Worm (Caenorhabditis elegans): ENCODE results near the gene F52H2.1.
A peak's percentile ranks its signal among the peaks of the same experiment; 100 is the strongest.

The F52H2.1 gene

DNA sequence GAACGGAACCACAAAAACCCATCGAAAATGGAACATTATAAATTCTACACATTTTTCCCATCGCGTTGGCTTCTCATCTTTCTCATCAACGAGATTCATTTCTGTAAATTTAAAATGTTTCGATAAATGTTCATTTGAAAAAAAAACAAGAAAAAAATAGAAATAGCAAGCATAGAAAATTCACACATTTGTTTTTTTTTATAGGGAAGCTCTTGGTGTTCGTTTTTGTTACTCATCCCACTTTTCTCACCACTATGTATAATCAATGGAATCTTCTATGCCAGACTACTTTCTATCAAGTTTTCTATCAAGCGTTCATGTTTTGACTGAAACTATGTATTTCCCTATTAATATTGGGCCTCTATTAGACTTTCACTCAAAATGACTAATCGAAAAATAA is 8.9 kb upstream of the F52H2.1 start, which contains the start of gene dhcr-24:
dhcr-24 (minus strand) TSS at position 101 of the 400 bp plus-strand sequence.
- TF ChIP-seq nhr-11 (tag; optimal IDR thresholded peaks at IDR 0.05) (no peak), ceh-32 (tag; optimal IDR thresholded peaks at IDR 0.05; ENCODE audit: poor library complexity) (no peak)

DNA sequence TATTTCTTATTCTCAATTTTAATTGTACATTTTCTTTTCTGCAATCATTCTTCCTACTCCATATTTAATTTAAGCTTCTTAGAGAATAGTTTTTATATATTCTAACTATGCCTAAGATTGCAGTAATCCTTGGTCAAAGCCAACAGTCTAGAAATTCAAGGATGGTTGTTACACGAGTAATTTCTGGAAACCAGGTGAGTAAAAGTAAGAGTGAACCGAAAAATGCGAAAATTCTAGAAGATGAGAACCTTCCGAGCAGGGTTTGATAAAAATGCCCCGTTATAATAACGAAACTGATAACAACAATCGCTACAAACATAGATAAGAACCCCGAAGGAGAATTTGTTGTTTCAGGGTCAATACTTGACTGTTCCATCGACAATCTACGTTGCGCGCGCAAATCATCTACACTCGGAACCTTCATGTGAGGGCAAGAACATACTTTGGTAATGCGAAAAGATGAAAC is 7.6 kb upstream of the F52H2.1 start, which contains the start of gene F52H2.15:
F52H2.15 (plus strand) TSS at position 51 of the 466 bp plus-strand sequence.
- TF ChIP-seq hlh-11 (tag; optimal IDR thresholded peaks at IDR 0.05), result peak; percentile 49
- TF ChIP-seq ceh-82 (tag; optimal IDR thresholded peaks at IDR 0.05), result no peak
- TF ChIP-seq nhr-28 (tag; optimal IDR thresholded peaks at IDR 0.05), result peak; percentile 93
- peak; percentile 34 for TF ChIP-seq dve-1 (tag; optimal IDR thresholded peaks at IDR 0.05; ENCODE audit: insufficient read depth)
- no peak for TF ChIP-seq cey-2 (tag; optimal IDR thresholded peaks at IDR 0.05; ENCODE audit: borderline replicate concordance, insufficient read depth)
- no peak for TF ChIP-seq daf-16 (GFP tag; optimal IDR thresholded peaks at IDR 0.05)
- TF ChIP-seq daf-16 (tag; optimal IDR thresholded peaks at IDR 0.05), result peak; percentile 85
- peak; percentile 42; the same call in 1 of the 2 replicates for TF ChIP-seq dmd-6 (GFP tag; IDR thresholded peaks at IDR 0.05)
- TF ChIP-seq unc-62 (GFP tag; optimal IDR thresholded peaks at IDR 0.05 in 1 of 2), result peak in 1 of 2 experiments; percentile 93
- TF ChIP-seq unc-62 (tag; optimal IDR thresholded peaks at IDR 0.05), result no peak
- TF ChIP-seq snpc-4 (tag; optimal IDR thresholded peaks at IDR 0.05), result no peak
- peak; percentile 11 for TF ChIP-seq aha-1 (tag)
- TF ChIP-seq F44E2.7 (GFP tag; IDR thresholded peaks at IDR 0.05), result no peak
- peak; percentile 66 for TF ChIP-seq pqm-1 (tag; optimal IDR thresholded peaks at IDR 0.05)

DNA sequence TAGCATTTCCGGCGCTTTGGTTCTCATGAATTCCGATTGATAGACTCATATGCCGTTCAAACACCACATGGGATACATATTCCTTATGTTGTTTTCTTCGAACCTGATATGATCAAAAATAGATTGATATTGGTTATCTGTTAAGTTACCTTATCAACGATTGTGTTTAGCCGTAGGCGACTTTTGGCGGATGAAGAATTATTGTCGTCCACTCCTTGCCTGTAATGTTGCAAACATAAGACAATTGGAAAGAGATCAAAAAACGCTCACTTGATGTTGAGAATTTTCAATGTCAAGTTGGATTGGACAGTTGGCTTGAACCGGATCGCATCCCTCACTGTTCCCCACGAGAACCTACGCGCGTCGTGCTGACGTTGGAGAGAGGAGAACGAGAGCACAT is 5.1 kb upstream of the F52H2.1 start:
- TF ChIP-seq lin-15B (tag; optimal IDR thresholded peaks at IDR 0.05) (no peak), dve-1 (tag; optimal IDR thresholded peaks at IDR 0.05; ENCODE audit: insufficient read depth) (no peak), ceh-28 (tag; optimal IDR thresholded peaks at IDR 0.05) (no peak), dmd-8 (GFP tag; IDR thresholded peaks at IDR 0.05) (no peak), lim-7 (GFP tag; IDR thresholded peaks at IDR 0.05) (no peak), dmd-6 (GFP tag; IDR thresholded peaks at IDR 0.05) (0 out of 2 replicates have a peak, but pooled peaks have one; percentile 36), rbr-2 (tag; optimal IDR thresholded peaks at IDR 0.05) (no peak), zfp-2 (tag; optimal IDR thresholded peaks at IDR 0.05) (no peak), nhr-28 (tag; optimal IDR thresholded peaks at IDR 0.05) (peak; percentile 12), hif-1 (tag; optimal IDR thresholded peaks at IDR 0.05) (no peak), ztf-11 (tag; optimal IDR thresholded peaks at IDR 0.05) (no peak)

DNA sequence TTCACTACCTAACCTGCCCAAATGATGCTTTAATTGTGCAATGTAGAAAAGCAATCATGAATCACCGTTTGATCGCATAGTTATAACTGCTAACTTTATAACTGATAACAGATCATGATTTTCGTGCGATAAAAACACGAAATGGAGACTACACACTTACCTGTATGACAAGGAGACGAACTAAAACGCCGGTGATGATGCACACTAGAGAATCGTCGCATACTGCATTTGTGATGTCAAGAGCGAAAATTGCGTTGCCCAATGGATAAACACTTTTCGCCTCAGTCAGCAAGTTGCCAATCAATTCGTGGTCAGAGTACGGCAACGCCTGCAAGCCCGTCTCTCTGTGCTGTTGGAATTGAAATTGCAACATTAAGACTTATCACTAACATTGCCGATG is 3.9 kb upstream of the F52H2.1 start:
- TF ChIP-seq mxl-3 (GFP tag; optimal IDR thresholded peaks at IDR 0.05), result peak; percentile 39
- peak; percentile 85 for TF ChIP-seq nhr-48 (tag; optimal IDR thresholded peaks at IDR 0.05)
- peak; percentile 93 for TF ChIP-seq hlh-11 (tag; optimal IDR thresholded peaks at IDR 0.05)
- TF ChIP-seq daf-16 (GFP tag; optimal IDR thresholded peaks at IDR 0.05), result peak in 1 of 2 experiments; percentile 92
- TF ChIP-seq daf-16 (tag; optimal IDR thresholded peaks at IDR 0.05), result peak; percentile 97
- TF ChIP-seq dve-1 (tag; optimal IDR thresholded peaks at IDR 0.05; ENCODE audit: insufficient read depth), result peak; percentile 91
- peak; percentile 68; the same call in 1 of the 2 replicates for TF ChIP-seq mdt-29 (GFP tag; IDR thresholded peaks at IDR 0.05)
- TF ChIP-seq aha-1 (tag), result peak; percentile 86
- peak; percentile 87 for TF ChIP-seq nhr-77 (tag; optimal IDR thresholded peaks at IDR 0.05)
- TF ChIP-seq dmd-8 (GFP tag; IDR thresholded peaks at IDR 0.05), result no peak
- no peak for TF ChIP-seq zfp-2 (tag; optimal IDR thresholded peaks at IDR 0.05)
- TF ChIP-seq fkh-10 (GFP tag; optimal IDR thresholded peaks at IDR 0.05), result no peak
- peak; percentile 99 for TF ChIP-seq nhr-28 (tag; optimal IDR thresholded peaks at IDR 0.05)
- peak; percentile 36; the same call in 1 of the 2 replicates for TF ChIP-seq hmg-1.1 (GFP tag; IDR thresholded peaks at IDR 0.05)
- TF ChIP-seq madf-9 (GFP tag; conservative IDR thresholded peaks at IDR 0.05), result no peak
- no peak for TF ChIP-seq ceh-44 (GFP tag; IDR thresholded peaks at IDR 0.05)
- no peak for TF ChIP-seq ztf-11 (tag; optimal IDR thresholded peaks at IDR 0.05)
- no peak for TF ChIP-seq mxl-2 (GFP tag; conservative IDR thresholded peaks at IDR 0.05)
- no peak for TF ChIP-seq lim-7 (GFP tag; IDR thresholded peaks at IDR 0.05)
- TF ChIP-seq nhr-42 (GFP tag; IDR thresholded peaks at IDR 0.05), result no peak
- peak; percentile 12 for TF ChIP-seq nhr-10 (tag; optimal IDR thresholded peaks at IDR 0.05)
- no peak for TF ChIP-seq nhr-6 (tag; optimal IDR thresholded peaks at IDR 0.05)
- no peak for TF ChIP-seq unc-130 (GFP tag; optimal IDR thresholded peaks at IDR 0.05)
- TF ChIP-seq ctbp-1 (GFP tag; IDR thresholded peaks at IDR 0.05), result no peak
- no peak for TF ChIP-seq set-16 (GFP tag; IDR thresholded peaks at IDR 0.05)
- TF ChIP-seq nhr-102 (tag; optimal IDR thresholded peaks at IDR 0.05), result peak; percentile 82
- TF ChIP-seq zfp-3 (GFP tag; conservative IDR thresholded peaks at IDR 0.05), result 0 out of 2 replicates have a peak, but pooled peaks have one; percentile 23
- TF ChIP-seq lin-1 (GFP tag; IDR thresholded peaks at IDR 0.05), result 0 out of 2 replicates have a peak, but pooled peaks have one; percentile 33
- peak in 1 of 2 experiments; percentile 57 for TF ChIP-seq unc-62 (GFP tag; optimal IDR thresholded peaks at IDR 0.05 in 1 of 2)
- TF ChIP-seq unc-62 (tag; optimal IDR thresholded peaks at IDR 0.05), result no peak
- no peak for TF ChIP-seq nhr-76 (tag; optimal IDR thresholded peaks at IDR 0.05)
- TF ChIP-seq ZK337.2 (GFP tag; IDR thresholded peaks at IDR 0.05), result no peak
